Fruit fly (Drosophila melanogaster) whole organism, embryonic: Measurements from ENCODE around the gene CG10477.

Experiments
- CG12219 ChIP-seq: fragments of 200-800 bp; sonication (Bioruptor generic); optimal IDR thresholded peaks from 3 replicates; lab custom pipeline; 2018; ENCODE audit warnings: missing biosample characterization, mild to moderate bottlenecking, missing genetic modification characterization
- CG17328 ChIP-seq: fragments of 200-800 bp; sonication (Bioruptor generic); IDR thresholded peaks from 2 replicates; pipeline ENCODE4 v1.3.6; 2022; ENCODE audit warnings: missing biosample characterization, missing genetic modification characterization
- CG3838 ChIP-seq: fragments of 200-800 bp; sonication (Bioruptor generic); optimal IDR thresholded peaks from 3 replicates; lab custom pipeline; 2016; ENCODE audit warnings: missing biosample characterization, missing genetic modification characterization
- CG9727 ChIP-seq: fragments of 200-800 bp; sonication (Bioruptor generic); optimal IDR thresholded peaks from 3 replicates; lab custom pipeline; 2017; ENCODE audit warnings: missing biosample characterization, mild to moderate bottlenecking, missing genetic modification characterization
- Ets65A ChIP-seq: fragments of 200-800 bp; sonication (Bioruptor generic); peaks from one replicate; lab custom pipeline; 2016; ENCODE audit warnings: missing biosample characterization, missing genetic modification characterization
- Neu2 ChIP-seq: fragments of 200-800 bp; sonication (Bioruptor generic); optimal IDR thresholded peaks from 3 replicates; lab custom pipeline; 2016; ENCODE audit warnings: missing biosample characterization, missing genetic modification characterization, borderline replicate concordance
- Oli ChIP-seq: fragments of 200-800 bp; sonication (Bioruptor generic); optimal IDR thresholded peaks from 2 replicates; lab custom pipeline; 2018; ENCODE audit warnings: missing biosample characterization, mild to moderate bottlenecking, missing genetic modification characterization, moderate library complexity
- wdn ChIP-seq: fragments of 200-800 bp; sonication (Bioruptor generic); IDR thresholded peaks from 2 replicates; pipeline ENCODE4 v1.3.6; 2022; ENCODE audit warnings: missing biosample characterization, missing genetic modification characterization

dm6 chr3L:6036141-6036540 lies 1.7 kb upstream of the CG10477 start:
- TF ChIP-seq Neu2 (GFP tag; lab: Kevin White, UChicago) (no peak), CG17328 (GFP tag; lab: Robert Waterston, UW) (no peak), Oli (no peak), Ets65A (no peak), wdn (GFP tag; lab: Robert Waterston, UW) (no peak), CG3838 (GFP tag; lab: Kevin White, UChicago) (no peak), CG9727 (GFP tag; lab: Kevin White, UChicago) (no peak), CG12219 (GFP tag; lab: Kevin White, UChicago) (no peak)
